Worm (Caenorhabditis elegans) whole organism, L4/young adult: ENCODE measurements around the gene phlp-2.

Source experiments
- dao-5 ChIP-seq: sonication (generic microtip); optimal IDR thresholded peaks from 2 replicates; lab custom pipeline; 2016; ENCODE audit warnings: missing genotype, missing genetic modification characterization, moderate library complexity, missing compliant biosample characterization
- him-1 ChIP-seq: sonication (generic microtip); optimal IDR thresholded peaks from 2 replicates; lab custom pipeline; 2016; ENCODE audit warnings: missing genotype, missing genetic modification reagents, missing genetic modification characterization, missing compliant biosample characterization

ce11 chrIII:4187845-4188244 is 21.4 kb upstream of the phlp-2 start, which contains the start of gene R74.2:
- TF ChIP-seq dao-5: no peak
- no peak for TF ChIP-seq him-1
